Worm (Caenorhabditis elegans) whole organism, young adult: ENCODE data around the gene fbxa-113.

Source experiments
- B0336.3 ChIP-seq: fragments of 200-800 bp; sonication (Bioruptor generic); IDR thresholded peaks from 2 replicates; pipeline ENCODE4 v1.3.6; 2022; ENCODE audit warnings: missing genetic modification characterization, missing compliant biosample characterization
- F37B4.10 ChIP-seq: fragments of 200-800 bp; sonication (Bioruptor generic); IDR thresholded peaks from 2 replicates; pipeline ENCODE4 v1.3.6; 2022; ENCODE audit warnings: missing genetic modification characterization, missing compliant biosample characterization
- hmg-20 ChIP-seq: fragments of 200-800 bp; sonication (Bioruptor generic); IDR thresholded peaks from 2 replicates; pipeline ENCODE4 v1.3.6; 2022; ENCODE audit warnings: missing genetic modification reagents, missing genetic modification characterization, missing compliant biosample characterization

ce11 chrV:20213097-20213496 lies 9.9 kb downstream of the fbxa-113 start:
- TF ChIP-seq hmg-20, result no peak
- TF ChIP-seq F37B4.10 (GFP tag; lab: Robert Waterston, UW), result no peak
- TF ChIP-seq B0336.3, result no peak
